Worm (Caenorhabditis elegans): ENCODE data around the gene fbxb-55.

DNA sequence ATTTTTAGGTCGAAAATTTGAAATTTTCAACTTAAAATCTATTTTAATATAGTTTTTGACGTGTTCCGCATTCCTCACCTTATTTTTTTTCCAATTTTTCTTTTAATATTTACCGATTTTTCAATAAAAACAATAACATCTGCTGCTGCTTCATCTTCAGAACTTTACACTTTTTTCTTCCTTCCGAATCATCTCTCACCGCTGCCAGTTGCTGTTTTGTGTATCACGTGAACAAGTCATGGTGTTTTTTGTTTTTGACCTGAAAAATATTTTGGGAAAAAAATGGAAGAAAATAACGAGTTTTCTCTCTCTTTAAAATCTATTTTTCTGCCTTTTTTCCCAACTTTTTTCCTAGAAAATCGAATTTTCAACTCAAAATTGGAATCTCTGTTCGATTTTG, 31.2 kb downstream of the fbxb-55 start:
- no peak for TF ChIP-seq aly-2 (tag; optimal IDR thresholded peaks at IDR 0.05)
- no peak for TF ChIP-seq unc-62 (GFP tag; optimal IDR thresholded peaks at IDR 0.05)
- no peak for TF ChIP-seq dmd-4 (tag; optimal IDR thresholded peaks at IDR 0.05)
